Fruit fly (Drosophila melanogaster): Measurements from ENCODE around the gene Ogg1.

The Ogg1 gene

DNA sequence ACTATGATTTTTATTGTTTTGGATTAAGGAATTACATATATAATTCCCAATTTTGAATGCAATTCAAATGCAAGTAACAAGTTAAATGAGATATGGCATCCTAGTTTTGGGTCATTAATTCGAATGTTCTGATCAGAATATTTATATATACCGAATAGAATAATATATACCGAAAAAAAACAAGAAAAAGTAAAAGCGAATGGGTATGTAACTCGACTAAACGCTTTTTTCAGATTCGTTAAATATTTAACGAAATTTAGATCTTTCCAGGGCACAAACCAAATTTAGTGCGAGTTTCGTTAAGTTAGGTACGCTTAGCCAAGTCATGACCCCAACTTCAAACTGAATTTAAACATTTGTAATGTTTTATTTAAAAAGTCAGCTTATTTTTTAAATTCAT, 31.4 kb downstream of the Ogg1 start (continued):
- peak; percentile 37 for TF ChIP-seq Dp (GFP tag; optimal IDR thresholded peaks at IDR 0.05)
- no peak for TF ChIP-seq repo (GFP tag; optimal IDR thresholded peaks at IDR 0.05)
- no peak for TF ChIP-seq CG4404 (GFP tag; IDR thresholded peaks at IDR 0.05)
- no peak for TF ChIP-seq CG14441 (GFP tag; IDR thresholded peaks at IDR 0.05)
- TF ChIP-seq CG9932 (GFP tag; IDR thresholded peaks at IDR 0.05) = no peak
- no peak for TF ChIP-seq CG18011 (GFP tag; optimal IDR thresholded peaks at IDR 0.05)
- peak; percentile 0 for TF ChIP-seq Lhr (GFP tag; optimal IDR thresholded peaks at IDR 0.05)
- no peak for TF ChIP-seq hb (GFP tag; IDR thresholded peaks at IDR 0.05; ENCODE audit: partially characterized antibody)
- TF ChIP-seq peb (GFP tag; IDR thresholded peaks at IDR 0.05) = no peak
- TF ChIP-seq CG2712 (tag; optimal IDR thresholded peaks at IDR 0.05) = peak; percentile 9
- TF ChIP-seq Blimp-1 (GFP tag; optimal IDR thresholded peaks at IDR 0.05) = peak; percentile 61
- no peak for TF ChIP-seq pb (GFP tag; optimal IDR thresholded peaks at IDR 0.05)
- TF ChIP-seq MBD-R2 (GFP tag; IDR thresholded peaks at IDR 0.05) = no peak
- TF ChIP-seq trem (tag; optimal IDR thresholded peaks at IDR 0.05) = peak; percentile 13
- TF ChIP-seq so (GFP tag; IDR thresholded peaks at IDR 0.05) = no peak
- peak; percentile 60 for TF ChIP-seq zen (tag; optimal IDR thresholded peaks at IDR 0.05)
- TF ChIP-seq bigmax (GFP tag; optimal IDR thresholded peaks at IDR 0.05) = no peak
- TF ChIP-seq ind (GFP tag; optimal IDR thresholded peaks at IDR 0.05) = no peak
- no peak for TF ChIP-seq tx (GFP tag; optimal IDR thresholded peaks at IDR 0.05)
- TF ChIP-seq E2f2 (GFP tag; IDR thresholded peaks at IDR 0.05) = peak; percentile 58
- TF ChIP-seq CG3726 (GFP tag; IDR thresholded peaks at IDR 0.05) = no peak
- no peak for TF ChIP-seq CG9797 (GFP tag; optimal IDR thresholded peaks at IDR 0.05)
- no peak for TF ChIP-seq CG13894 (tag; optimal IDR thresholded peaks at IDR 0.05)
- TF ChIP-seq dpn (GFP tag; optimal IDR thresholded peaks at IDR 0.05) = no peak
- TF ChIP-seq gfzf (GFP tag; optimal IDR thresholded peaks at IDR 0.05) = peak; percentile 50
- TF ChIP-seq YL-1 (GFP tag; optimal IDR thresholded peaks at IDR 0.05) = no peak
- no peak for TF ChIP-seq Mrtf (GFP tag; IDR thresholded peaks at IDR 0.05)
- TF ChIP-seq Oli (tag; optimal IDR thresholded peaks at IDR 0.05) = no peak
- no peak for TF ChIP-seq bab2 (GFP tag; optimal IDR thresholded peaks at IDR 0.05)
- no peak for TF ChIP-seq chif (GFP tag; optimal IDR thresholded peaks at IDR 0.05)
- TF ChIP-seq Meics (GFP tag; optimal IDR thresholded peaks at IDR 0.05) = no peak
- TF ChIP-seq Dbx (GFP tag; IDR thresholded peaks at IDR 0.05) = no peak
- peak; percentile 38 to 95 for TF ChIP-seq insv (GFP tag; optimal IDR thresholded peaks at IDR 0.05)
- TF ChIP-seq CG12071 (GFP tag; optimal IDR thresholded peaks at IDR 0.05) = no peak
- TF ChIP-seq sug (tag; optimal IDR thresholded peaks at IDR 0.05) = no peak
- no peak for TF ChIP-seq CG9437 (GFP tag; optimal IDR thresholded peaks at IDR 0.05)
- no peak for TF ChIP-seq gce (GFP tag; IDR thresholded peaks at IDR 0.05)
- TF ChIP-seq CG14710 (tag; optimal IDR thresholded peaks at IDR 0.05) = peak; percentile 6
- TF ChIP-seq pita (GFP tag; optimal IDR thresholded peaks at IDR 0.05) = peak; percentile 77
- no peak for TF ChIP-seq CG6765 (GFP tag; optimal IDR thresholded peaks at IDR 0.05)
- no peak for TF ChIP-seq Jarid2 (GFP tag; optimal IDR thresholded peaks at IDR 0.05)
- no peak for TF ChIP-seq hth (optimal IDR thresholded peaks at IDR 0.05)
- no peak for TF ChIP-seq Ptx1 (GFP tag; IDR thresholded peaks at IDR 0.05)
- TF ChIP-seq Dfd (GFP tag; optimal IDR thresholded peaks at IDR 0.05) = no peak
- TF ChIP-seq aop (GFP tag; IDR thresholded peaks at IDR 0.05) = no peak
- TF ChIP-seq fd3F (GFP tag; optimal IDR thresholded peaks at IDR 0.05) = no peak
